Fruit fly (Drosophila melanogaster): Measurements from ENCODE around the gene tal-AA.

Gene tal-AA

DNA sequence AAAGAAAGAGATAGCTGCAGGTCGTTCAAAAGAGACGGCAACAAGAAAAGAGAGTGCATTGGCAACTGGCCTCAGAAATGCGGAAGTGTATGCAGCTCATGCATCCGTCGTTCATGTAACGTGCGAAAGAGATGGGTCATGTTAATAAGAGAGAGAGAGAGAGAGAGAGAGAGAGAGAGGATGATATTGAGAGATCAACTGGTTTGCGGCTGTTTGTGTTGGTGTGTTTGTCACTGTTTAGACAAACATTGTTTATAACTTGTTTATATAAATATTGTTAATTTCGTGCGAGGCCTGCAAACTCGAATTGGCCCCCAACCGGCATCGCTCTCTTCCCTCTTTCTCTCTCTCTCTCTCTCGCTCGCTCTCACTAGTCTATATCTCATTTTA lies 18.2 kb upstream of the tal-AA start:
- TF ChIP-seq sim (GFP tag; IDR thresholded peaks at IDR 0.05) (no peak), CG7928 (GFP tag; optimal IDR thresholded peaks at IDR 0.05) (no peak), Dll (GFP tag; IDR thresholded peaks at IDR 0.05; ENCODE audit: partially characterized antibody) (no peak), dysf (GFP tag; IDR thresholded peaks at IDR 0.05) (no peak), yki (optimal IDR thresholded peaks at IDR 0.05) (peak; percentile 73), Trl (optimal IDR thresholded peaks at IDR 0.05) (peak; percentile 89), Trl (GFP tag; optimal IDR thresholded peaks at IDR 0.05) (no peak), Pdp1 (GFP tag; optimal IDR thresholded peaks at IDR 0.05) (peak in 1 of 2 experiments; percentile 55), CG8924 (tag; optimal IDR thresholded peaks at IDR 0.05) (peak; percentile 50), CG14441 (GFP tag; IDR thresholded peaks at IDR 0.05) (no peak), CG3163 (GFP tag; optimal IDR thresholded peaks at IDR 0.05) (peak; percentile 97), CG11398 (GFP tag; optimal IDR thresholded peaks at IDR 0.05) (no peak), CG3407 (GFP tag; optimal IDR thresholded peaks at IDR 0.05) (peak; percentile 20), bsh (GFP tag; optimal IDR thresholded peaks at IDR 0.05) (peak in 1 of 2 experiments; percentile 14), ftz-f1 (GFP tag; optimal IDR thresholded peaks at IDR 0.05) (no peak), otp (GFP tag; IDR thresholded peaks at IDR 0.05) (0 out of 3 replicates have a peak, but pooled peaks have one; percentile 5), Dbx (GFP tag; IDR thresholded peaks at IDR 0.05) (no peak), trem (tag; optimal IDR thresholded peaks at IDR 0.05) (no peak), Doc2 (GFP tag; IDR thresholded peaks at IDR 0.05) (no peak), CG2199 (GFP tag; IDR thresholded peaks at IDR 0.05) (no peak), Sry-β (GFP tag; optimal IDR thresholded peaks at IDR 0.05) (no peak), CG14710 (tag; optimal IDR thresholded peaks at IDR 0.05) (peak; percentile 1), eve (GFP tag; optimal IDR thresholded peaks at IDR 0.05) (peak in 1 of 2 experiments; percentile 5), gce (GFP tag; IDR thresholded peaks at IDR 0.05) (peak; percentile 28; the same call in 1 of the 3 replicates), oc (tag; optimal IDR thresholded peaks at IDR 0.05) (peak; percentile 32), CG12769 (tag; optimal IDR thresholded peaks at IDR 0.05) (peak; percentile 56), ci (GFP tag; IDR thresholded peaks at IDR 0.05) (0 out of 3 replicates have a peak, but pooled peaks have one; percentile 46), Dip2 (GFP tag; IDR thresholded peaks at IDR 0.05) (no peak), CG16779 (GFP tag; IDR thresholded peaks at IDR 0.05) (no peak), Nf-YB (GFP tag; optimal IDR thresholded peaks at IDR 0.05) (peak; percentile 46), knrl (GFP tag; IDR thresholded peaks at IDR 0.05; ENCODE audit: partially characterized antibody) (no peak), mld (GFP tag; IDR thresholded peaks at IDR 0.05; ENCODE audit: partially characterized antibody) (no peak), Vsx1 (GFP tag; optimal IDR thresholded peaks at IDR 0.05) (peak; percentile 46), CG12155 (GFP tag; optimal IDR thresholded peaks at IDR 0.05) (no peak), CG17802 (tag; optimal IDR thresholded peaks at IDR 0.05) (peak; percentile 70), CG31365 (tag; optimal IDR thresholded peaks at IDR 0.05) (no peak), sens (GFP tag) (peak; percentile 75), Deaf1 (tag; optimal IDR thresholded peaks at IDR 0.05) (no peak), crp (GFP tag; optimal IDR thresholded peaks at IDR 0.05) (peak in 1 of 2 experiments; percentile 19), CG8290 (GFP tag; optimal IDR thresholded peaks at IDR 0.05) (no peak), CG8290 (tag; optimal IDR thresholded peaks at IDR 0.05) (peak in 1 of 2 experiments; percentile 70), unc-4 (GFP tag; IDR thresholded peaks at IDR 0.05; ENCODE audit: partially characterized antibody) (0 out of 2 replicates have a peak, but pooled peaks have one; percentile 17), CG17359 (tag; optimal IDR thresholded peaks at IDR 0.05) (no peak), CG8359 (GFP tag; optimal IDR thresholded peaks at IDR 0.05; ENCODE audit: borderline replicate concordance) (no peak), vvl (GFP tag; IDR thresholded peaks at IDR 0.05) (peak; percentile 50; the same call in 1 of the 2 replicates), aop (GFP tag; IDR thresholded peaks at IDR 0.05) (peak; percentile 89), tll (GFP tag; optimal IDR thresholded peaks at IDR 0.05) (peak in 1 of 2 experiments; percentile 7), CG30403 (GFP tag; optimal IDR thresholded peaks at IDR 0.05) (no peak), ara (GFP tag; IDR thresholded peaks at IDR 0.05) (no peak), CG33213 (GFP tag; optimal IDR thresholded peaks at IDR 0.05) (no peak), run (tag; optimal IDR thresholded peaks at IDR 0.05) (no peak)
